Fruit fly (Drosophila melanogaster) whole organism, embryonic: Measurements from ENCODE around the gene Gr5a.

Experiments
- ATbp ChIP-seq: fragments of 200-800 bp; sonication (Bioruptor generic); optimal IDR thresholded peaks from 2 replicates; lab custom pipeline; 2017; ENCODE audit warnings: missing biosample characterization, mild to moderate bottlenecking, missing genetic modification characterization, missing genetic modification reagents
- BEAF-32 ChIP-seq: fragments of 200-800 bp; sonication (Bioruptor generic); optimal IDR thresholded peaks from 3 replicates; lab custom pipeline; 2017; ENCODE audit warnings: missing biosample characterization, missing genetic modification characterization, mild to moderate bottlenecking, moderate library complexity, missing genetic modification reagents
- CG10209 ChIP-seq: fragments of 200-800 bp; sonication (Bioruptor generic); optimal IDR thresholded peaks from 3 replicates; lab custom pipeline; 2017; ENCODE audit warnings: missing biosample characterization, mild to moderate bottlenecking, missing genetic modification characterization, missing genetic modification reagents
- CG10959 ChIP-seq: fragments of 200-800 bp; sonication (Bioruptor generic); IDR thresholded peaks from 2 replicates; pipeline ENCODE4 v1.3.6; 2022; ENCODE audit warnings: missing biosample characterization, missing genetic modification characterization
- CG11247 ChIP-seq: fragments of 200-800 bp; sonication (Bioruptor generic); IDR thresholded peaks from 2 replicates; pipeline ENCODE4 v1.3.6; 2022; ENCODE audit warnings: missing biosample characterization, missing genetic modification characterization
- CG11695 ChIP-seq: fragments of 200-800 bp; sonication (Bioruptor generic); IDR thresholded peaks from 3 replicates; pipeline ENCODE4 v1.3.6; 2022; ENCODE audit warnings: missing biosample characterization, missing genetic modification characterization
- CG13296 ChIP-seq: fragments of 200-800 bp; sonication (Bioruptor generic); optimal IDR thresholded peaks from 3 replicates; lab custom pipeline; 2018; ENCODE audit warnings: missing biosample characterization, mild to moderate bottlenecking, missing genetic modification characterization
- CG17186 ChIP-seq: fragments of 200-800 bp; sonication (Bioruptor generic); optimal IDR thresholded peaks from 3 replicates; lab custom pipeline; 2017; ENCODE audit warnings: missing biosample characterization, missing genetic modification reagents, missing genetic modification characterization
- CG1832 ChIP-seq: fragments of 200-800 bp; sonication (Bioruptor generic); optimal IDR thresholded peaks from 2 replicates; lab custom pipeline; 2017; ENCODE audit warnings: missing biosample characterization, mild to moderate bottlenecking, missing genetic modification characterization, inconsistent platforms
- CG18619 ChIP-seq: fragments of 200-800 bp; sonication (Bioruptor generic); optimal IDR thresholded peaks from 3 replicates; lab custom pipeline; 2017; ENCODE audit warnings: missing biosample characterization, mild to moderate bottlenecking, missing genetic modification characterization
- CG18764 ChIP-seq: fragments of 200-800 bp; sonication (Bioruptor generic); optimal IDR thresholded peaks from 3 replicates; lab custom pipeline; 2016; ENCODE audit warnings: missing biosample characterization, missing genetic modification characterization
- CG31388 ChIP-seq: fragments of 200-800 bp; sonication (Bioruptor generic); optimal IDR thresholded peaks from 2 replicates; lab custom pipeline; 2016; ENCODE audit warnings: missing biosample characterization, missing genetic modification characterization
- CG33557 ChIP-seq: fragments of 200-800 bp; sonication (Bioruptor generic); optimal IDR thresholded peaks from 2 replicates; lab custom pipeline; 2019; ENCODE audit warnings: missing biosample characterization, mild to moderate bottlenecking, missing genetic modification characterization, moderate library complexity
- CG34224 ChIP-seq: fragments of 200-800 bp; sonication (Bioruptor generic); IDR thresholded peaks from 3 replicates; pipeline ENCODE4 v1.3.6; 2022; ENCODE audit warnings: missing biosample characterization, missing genetic modification characterization; ENCODE audit not compliant: partially characterized antibody
- CG4820 ChIP-seq: fragments of 200-800 bp; sonication (Bioruptor generic); optimal IDR thresholded peaks from 3 replicates; lab custom pipeline; 2016; ENCODE audit warnings: missing biosample characterization, missing genetic modification characterization
- CG7357 ChIP-seq: fragments of 200-800 bp; sonication (Bioruptor generic); IDR thresholded peaks from 3 replicates; pipeline ENCODE4 v1.3.6; 2022; ENCODE audit warnings: missing biosample characterization, missing genetic modification characterization
- CG9932 ChIP-seq: fragments of 200-800 bp; sonication (Bioruptor generic); IDR thresholded peaks from 2 replicates; pipeline ENCODE4 v1.3.6; 2022; ENCODE audit warnings: missing biosample characterization, missing genetic modification characterization
- Chrac-16 ChIP-seq: fragments of 200-800 bp; sonication (Bioruptor generic); optimal IDR thresholded peaks from 3 replicates; lab custom pipeline; 2016; ENCODE audit warnings: missing biosample characterization, missing genetic modification characterization
- Dbx ChIP-seq: fragments of 200-800 bp; sonication (Bioruptor generic); IDR thresholded peaks from 3 replicates; pipeline ENCODE4 v1.3.6; 2022; ENCODE audit warnings: missing biosample characterization, missing genetic modification characterization
- Dref ChIP-seq: fragments of 200-800 bp; sonication (Bioruptor generic); IDR thresholded peaks from 2 replicates; pipeline ENCODE4 v1.3.6; 2022; ENCODE audit warnings: missing biosample characterization, missing genetic modification characterization
- E2f1 ChIP-seq: fragments of 200-800 bp; sonication (Bioruptor generic); IDR thresholded peaks from 2 replicates; pipeline ENCODE4 v1.3.6; 2022; ENCODE audit warnings: missing biosample characterization, missing genetic modification characterization
- Fer1 ChIP-seq: fragments of 200-800 bp; sonication (Bioruptor generic); optimal IDR thresholded peaks from 2 replicates; lab custom pipeline; 2017; ENCODE audit warnings: missing biosample characterization, mild to moderate bottlenecking, missing genetic modification characterization
- HLH54F ChIP-seq: fragments of 200-800 bp; sonication (Bioruptor generic); optimal IDR thresholded peaks from 3 replicates; lab custom pipeline; 2016; ENCODE audit warnings: missing biosample characterization, missing genetic modification characterization
- Hmr ChIP-seq: fragments of 200-800 bp; sonication (Bioruptor generic); optimal IDR thresholded peaks from 3 replicates; lab custom pipeline; 2017; ENCODE audit warnings: mild to moderate bottlenecking, missing biosample characterization, missing genetic modification reagents, missing genetic modification characterization
- Hr3 ChIP-seq: fragments of 200-800 bp; sonication (Bioruptor generic); optimal IDR thresholded peaks from 3 replicates; lab custom pipeline; 2016; ENCODE audit warnings: missing biosample characterization, missing genetic modification characterization
- Opbp ChIP-seq: fragments of 200-800 bp; sonication (Bioruptor generic); IDR thresholded peaks from 3 replicates; pipeline ENCODE4 v1.3.6; 2022; ENCODE audit warnings: missing biosample characterization, missing genetic modification characterization; ENCODE audit not compliant: partially characterized antibody
- Stat92E ChIP-seq, 3 experiments: fragments of >200 bp in 2 of 3; fragments of 200-800 bp in 1 of 3; sonication (Bioruptor generic) in 1 of 3; optimal IDR thresholded peaks; 2 replicates each; lab custom pipeline; 2017 to 2019; ENCODE audit warnings: missing biosample characterization in 3 of 3, missing genetic modification characterization in 3 of 3, mild to moderate bottlenecking in 1 of 3, moderate library complexity in 1 of 3
- Xrp1 ChIP-seq: fragments of 200-800 bp; sonication (Bioruptor generic); IDR thresholded peaks from 2 replicates; pipeline ENCODE4 v1.3.6; 2022; ENCODE audit warnings: missing biosample characterization, missing genetic modification characterization
- YL-1 ChIP-seq: fragments of 200-800 bp; sonication (Bioruptor generic); optimal IDR thresholded peaks from 3 replicates; lab custom pipeline; 2017; ENCODE audit warnings: missing biosample characterization, mild to moderate bottlenecking, missing genetic modification characterization
- ase ChIP-seq: fragments of 200-800 bp; sonication (Bioruptor generic); IDR thresholded peaks from 3 replicates; pipeline ENCODE4 v1.3.6; 2022; ENCODE audit warnings: missing biosample characterization, missing genetic modification characterization
- bab2 ChIP-seq: fragments of 200-800 bp; sonication (Bioruptor generic); optimal IDR thresholded peaks from 2 replicates; lab custom pipeline; 2016; ENCODE audit warnings: missing biosample characterization, missing genetic modification characterization
- bsh ChIP-seq, 2 experiments: fragments of 200-800 bp; sonication (Bioruptor generic); optimal IDR thresholded peaks; 2 replicates each; lab custom pipeline; 2017 to 2018; ENCODE audit warnings: mild to moderate bottlenecking in 2 of 2, missing biosample characterization in 2 of 2, missing genetic modification characterization in 2 of 2, moderate library complexity in 1 of 2
- cg ChIP-seq: fragments of 200-800 bp; sonication (Bioruptor generic); optimal IDR thresholded peaks from 3 replicates; lab custom pipeline; 2019; ENCODE audit warnings: missing biosample characterization, mild to moderate bottlenecking, missing genetic modification characterization, moderate library complexity
- chinmo ChIP-seq: fragments of 200-800 bp; sonication (Bioruptor generic); IDR thresholded peaks from 4 replicates; pipeline ENCODE4 v1.3.6; 2022; ENCODE audit warnings: missing biosample characterization, missing genetic modification characterization; ENCODE audit not compliant: partially characterized antibody
- chn ChIP-seq: fragments of 200-800 bp; sonication (Bioruptor generic); optimal IDR thresholded peaks from 2 replicates; lab custom pipeline; 2016; ENCODE audit warnings: missing biosample characterization, missing genetic modification characterization
- ems ChIP-seq: fragments of 200-800 bp; sonication (Bioruptor generic); optimal IDR thresholded peaks from 3 replicates; lab custom pipeline; 2016; ENCODE audit warnings: missing biosample characterization, missing genetic modification characterization
- ewg ChIP-seq: fragments of 200-800 bp; sonication (Bioruptor generic); optimal IDR thresholded peaks from 3 replicates; lab custom pipeline; 2017; ENCODE audit warnings: mild to moderate bottlenecking, missing biosample characterization, missing genetic modification reagents, missing genetic modification characterization
- gt ChIP-seq: fragments of 200-800 bp; sonication (Bioruptor generic); IDR thresholded peaks from 2 replicates; pipeline ENCODE4 v1.3.6; 2022; ENCODE audit warnings: missing biosample characterization, missing genetic modification characterization
- lilli ChIP-seq: fragments of 200-800 bp; sonication (Bioruptor generic); optimal IDR thresholded peaks from 3 replicates; lab custom pipeline; 2016; ENCODE audit warnings: missing biosample characterization, missing genetic modification characterization
- mam ChIP-seq: fragments of 200-800 bp; sonication (Bioruptor generic); optimal IDR thresholded peaks from 3 replicates; lab custom pipeline; 2016; ENCODE audit warnings: missing biosample characterization, missing genetic modification characterization
- odd ChIP-seq: fragments of 200-800 bp; sonication (Bioruptor generic); optimal IDR thresholded peaks from 2 replicates; lab custom pipeline; 2017; ENCODE audit warnings: missing biosample characterization, mild to moderate bottlenecking, missing genetic modification characterization
- p53 ChIP-seq: fragments of 200-800 bp; sonication (Bioruptor generic); optimal IDR thresholded peaks from 2 replicates; lab custom pipeline; 2016; ENCODE audit warnings: missing biosample characterization, missing genetic modification characterization
- sens ChIP-seq: fragments of 200-800 bp; sonication (Bioruptor generic); peaks from one replicate; lab custom pipeline; 2016; ENCODE audit warnings: missing biosample characterization, missing genetic modification characterization
- sens-2 ChIP-seq: fragments of 200-800 bp; sonication (Bioruptor generic); IDR thresholded peaks from 2 replicates; pipeline ENCODE4 v1.3.6; 2022; ENCODE audit warnings: missing biosample characterization, missing genetic modification characterization
- tap ChIP-seq: fragments of 200-800 bp; optimal IDR thresholded peaks from 3 replicates; lab custom pipeline; 2019; ENCODE audit warnings: missing biosample characterization, mild to moderate bottlenecking, missing genetic modification characterization, moderate library complexity
- tll ChIP-seq, 2 experiments: fragments of 200-800 bp in 1 of 2; fragments of >200 bp in 1 of 2; sonication (Bioruptor generic) in 1 of 2; optimal IDR thresholded peaks; 2 replicates each; lab custom pipeline; 2017 to 2019; ENCODE audit warnings: missing biosample characterization in 2 of 2, missing genetic modification characterization in 2 of 2, mild to moderate bottlenecking in 1 of 2, moderate library complexity in 1 of 2
- trem ChIP-seq: fragments of 200-800 bp; optimal IDR thresholded peaks from 3 replicates; lab custom pipeline; 2019; ENCODE audit warnings: missing biosample characterization, mild to moderate bottlenecking, missing genetic modification characterization, moderate library complexity
- twi ChIP-seq: fragments of 200-800 bp; optimal IDR thresholded peaks from 2 replicates; lab custom pipeline; 2019; ENCODE audit warnings: missing biosample characterization, mild to moderate bottlenecking, missing genetic modification characterization, moderate library complexity
- tx ChIP-seq: fragments of 200-800 bp; sonication (Bioruptor generic); optimal IDR thresholded peaks from 2 replicates; lab custom pipeline; 2016; ENCODE audit warnings: missing biosample characterization, missing genetic modification characterization
- wek ChIP-seq: fragments of 200-800 bp; sonication (Bioruptor generic); optimal IDR thresholded peaks from 3 replicates; lab custom pipeline; 2018; ENCODE audit warnings: missing biosample characterization, mild to moderate bottlenecking, missing genetic modification characterization, moderate library complexity

Gr5a gene

DNA sequence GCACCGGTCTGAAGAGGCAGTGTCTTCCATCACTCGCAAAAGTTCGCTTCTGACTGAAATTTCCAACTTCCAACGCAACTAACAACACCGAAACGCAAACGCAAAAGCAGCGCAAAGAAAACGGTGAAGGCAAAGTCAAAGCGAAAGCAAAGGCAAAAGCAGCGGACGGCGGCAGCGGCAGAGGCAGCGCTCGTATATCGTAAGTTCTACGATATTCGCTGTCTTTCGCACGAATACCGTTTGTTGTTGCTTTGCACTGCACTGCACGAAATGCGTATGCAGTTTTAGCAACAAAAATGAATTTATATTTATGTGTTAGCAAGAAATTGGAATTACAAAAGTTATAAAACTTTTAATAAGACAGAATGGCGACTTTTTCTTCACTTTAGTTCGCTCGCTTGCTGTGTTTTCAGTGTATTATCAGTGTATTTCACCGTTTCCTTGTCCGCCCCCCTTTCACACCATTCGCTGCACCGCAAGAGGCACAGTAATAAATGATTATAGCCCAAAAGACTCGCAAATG, 31.9 kb upstream of the Gr5a start, which contains the start of gene OtopLa (continued):
- TF ChIP-seq wek (GFP tag; lab: Kevin White, UChicago) (peak; percentile 58), bab2 (GFP tag; lab: Kevin White, UChicago) (peak; percentile 84), Fer1 (GFP tag; lab: Kevin White, UChicago) (peak; percentile 87), cg (no peak), CG7357 (GFP tag; lab: Robert Waterston, UW) (peak; percentile 58; the same call in 1 of the 3 replicates), trem (tag; lab: Kevin White, UChicago) (peak; percentile 70), tx (GFP tag; lab: Kevin White, UChicago) (peak; percentile 67), sens (GFP tag; lab: Kevin White, UChicago) (peak; percentile 99), chn (GFP tag; lab: Kevin White, UChicago) (peak; percentile 70), Hr3 (peak; percentile 71), CG31388 (GFP tag; lab: Kevin White, UChicago) (peak; percentile 60), Stat92E (GFP tag; optimal IDR thresholded peaks at IDR 0.05; lab: Kevin White, UChicago) (no peak), CG18764 (GFP tag; lab: Kevin White, UChicago) (peak; percentile 68), Opbp (GFP tag; lab: Robert Waterston, UW) (no peak), lilli (peak; percentile 84), CG34224 (GFP tag; lab: Robert Waterston, UW) (no peak), CG10959 (GFP tag; lab: Robert Waterston, UW) (peak; percentile 80), twi (no peak), p53 (GFP tag; lab: Kevin White, UChicago) (peak; percentile 11), HLH54F (GFP tag; lab: Kevin White, UChicago) (peak; percentile 52), Xrp1 (GFP tag; lab: Robert Waterston, UW) (peak; percentile 92), Dref (no peak), Dbx (GFP tag; lab: Robert Waterston, UW) (peak; percentile 79), ase (GFP tag; lab: Robert Waterston, UW) (peak; percentile 82), tll (GFP tag; optimal IDR thresholded peaks at IDR 0.05; lab: Kevin White, UChicago) (no peak), CG10209 (GFP tag; lab: Kevin White, UChicago) (peak; percentile 83), gt (GFP tag; lab: Robert Waterston, UW) (peak; percentile 53; the same call in 1 of the 2 replicates), bsh (GFP tag; optimal IDR thresholded peaks at IDR 0.05; lab: Kevin White, UChicago) (peak; percentile 8 to 90), E2f1 (GFP tag; lab: Robert Waterston, UW) (peak; percentile 77), CG33557 (GFP tag; lab: Kevin White, UChicago) (peak; percentile 42), BEAF-32 (GFP tag; lab: Kevin White, UChicago) (no peak), mam (peak; percentile 85), CG17186 (peak; percentile 24), Hmr (peak; percentile 80), YL-1 (GFP tag; lab: Kevin White, UChicago) (peak; percentile 7), sens-2 (GFP tag; lab: Robert Waterston, UW) (peak; percentile 82), tap (tag; lab: Kevin White, UChicago) (peak; percentile 73), odd (GFP tag; lab: Kevin White, UChicago) (peak; percentile 76), CG9932 (peak; percentile 66), CG13296 (GFP tag; lab: Kevin White, UChicago) (peak; percentile 72), CG1832 (GFP tag; lab: Kevin White, UChicago) (no peak), chinmo (GFP tag; lab: Robert Waterston, UW) (0 out of 4 replicates have a peak, but pooled peaks have one; percentile 9), CG18619 (GFP tag; lab: Kevin White, UChicago) (peak; percentile 67), CG4820 (GFP tag; lab: Kevin White, UChicago) (peak; percentile 85), ems (GFP tag; lab: Kevin White, UChicago) (peak; percentile 68), CG11695 (GFP tag; lab: Robert Waterston, UW) (peak; percentile 79), ATbp (GFP tag; lab: Kevin White, UChicago) (peak; percentile 86), CG11247 (GFP tag; lab: Robert Waterston, UW) (peak; percentile 78), ewg (GFP tag; lab: Kevin White, UChicago) (peak; percentile 74), Chrac-16 (GFP tag; lab: Kevin White, UChicago) (peak; percentile 73)
